Fruit fly (Drosophila melanogaster) whole organism, adult: ENCODE measurements around the gene Cyp313a3.

Experiments
- CG11617 ChIP-seq: fragments of 200-800 bp; sonication (Bioruptor generic); optimal IDR thresholded peaks from 2 replicates; lab custom pipeline; 2017; ENCODE audit warnings: mild to moderate bottlenecking, missing biosample characterization, missing genetic modification reagents, missing genetic modification characterization
- CG12768 ChIP-seq: fragments of 200-800 bp; sonication (Bioruptor generic); optimal IDR thresholded peaks from 2 replicates; lab custom pipeline; 2017; ENCODE audit warnings: missing biosample characterization, missing genetic modification characterization, mild to moderate bottlenecking, moderate library complexity, missing genetic modification reagents
- CG14711 ChIP-seq: fragments of 200-800 bp; sonication (Bioruptor generic); optimal IDR thresholded peaks from 2 replicates; lab custom pipeline; 2018; ENCODE audit warnings: missing biosample characterization, mild to moderate bottlenecking, missing genetic modification characterization, moderate library complexity
- CG1620 ChIP-seq: fragments of 200-800 bp; sonication (Bioruptor generic); optimal IDR thresholded peaks from 2 replicates; lab custom pipeline; 2016; ENCODE audit warnings: missing biosample characterization, missing genetic modification characterization
- CG33017 ChIP-seq: fragments of 200-800 bp; sonication (Bioruptor generic); optimal IDR thresholded peaks from 2 replicates; lab custom pipeline; 2018; ENCODE audit warnings: missing biosample characterization, mild to moderate bottlenecking, missing genetic modification characterization, moderate library complexity
- CG5204 ChIP-seq: fragments of 200-800 bp; sonication (Bioruptor generic); optimal IDR thresholded peaks from 2 replicates; lab custom pipeline; 2016; ENCODE audit warnings: missing biosample characterization, missing genetic modification characterization
- CG7045 ChIP-seq: fragments of 200-800 bp; sonication (Bioruptor generic); optimal IDR thresholded peaks from 2 replicates; lab custom pipeline; 2017; ENCODE audit warnings: missing biosample characterization, mild to moderate bottlenecking, missing genetic modification characterization
- CG7101 ChIP-seq: fragments of 200-800 bp; sonication (Bioruptor generic); optimal IDR thresholded peaks from 2 replicates; lab custom pipeline; 2018; ENCODE audit warnings: missing biosample characterization, mild to moderate bottlenecking, missing genetic modification characterization, moderate library complexity
- Clk ChIP-seq: fragments of 200-800 bp; sonication (Bioruptor generic); optimal IDR thresholded peaks from 2 replicates; lab custom pipeline; 2017; ENCODE audit warnings: missing biosample characterization, missing genetic modification characterization
- Crg-1 ChIP-seq: fragments of 200-800 bp; sonication (Bioruptor generic); optimal IDR thresholded peaks from 2 replicates; lab custom pipeline; 2016; ENCODE audit warnings: missing biosample characterization, missing genetic modification characterization
- Hr96 ChIP-seq: fragments of 200-800 bp; sonication (Bioruptor generic); optimal IDR thresholded peaks from 2 replicates; lab custom pipeline; 2016; ENCODE audit warnings: missing biosample characterization, missing genetic modification characterization
- Mnt ChIP-seq: fragments of 200-800 bp; sonication (Bioruptor generic); optimal IDR thresholded peaks from 2 replicates; lab custom pipeline; 2016; ENCODE audit warnings: missing biosample characterization, mild to moderate bottlenecking, missing genetic modification characterization
- bab1 ChIP-seq: fragments of 200-800 bp; sonication (Bioruptor generic); optimal IDR thresholded peaks from 3 replicates; lab custom pipeline; 2019; ENCODE audit warnings: missing biosample characterization, mild to moderate bottlenecking, missing genetic modification characterization, moderate library complexity
- cic ChIP-seq: fragments of 200-800 bp; sonication (Bioruptor generic); optimal IDR thresholded peaks from 2 replicates; lab custom pipeline; 2017; ENCODE audit warnings: missing biosample characterization, mild to moderate bottlenecking, missing genetic modification characterization, moderate library complexity
- cnc ChIP-seq, 2 experiments: fragments of >200 bp; optimal IDR thresholded peaks; 2 replicates each; lab custom pipeline; 2017
- kay ChIP-seq: fragments of 200-800 bp; sonication (Bioruptor generic); peaks from one replicate; lab custom pipeline; 2016; ENCODE audit warnings: missing biosample characterization, missing genetic modification characterization, borderline replicate concordance
- ovo ChIP-seq: fragments of 200-800 bp; sonication (Bioruptor generic); optimal IDR thresholded peaks from 2 replicates; lab custom pipeline; 2016; ENCODE audit warnings: missing biosample characterization, missing genetic modification characterization
- pad ChIP-seq: fragments of 200-800 bp; sonication (Bioruptor generic); optimal IDR thresholded peaks from 3 replicates; lab custom pipeline; 2017; ENCODE audit warnings: missing biosample characterization, missing genetic modification characterization, mild to moderate bottlenecking, moderate library complexity, missing genetic modification reagents
- tj ChIP-seq: fragments of 200-800 bp; sonication (Bioruptor generic); optimal IDR thresholded peaks from 3 replicates; lab custom pipeline; 2017; ENCODE audit warnings: missing biosample characterization, mild to moderate bottlenecking, missing genetic modification characterization, moderate library complexity
- toe ChIP-seq: fragments of 200-800 bp; sonication (Bioruptor generic); optimal IDR thresholded peaks from 2 replicates; lab custom pipeline; 2016; ENCODE audit warnings: missing biosample characterization, missing genetic modification characterization

Gene Cyp313a3

DNA sequence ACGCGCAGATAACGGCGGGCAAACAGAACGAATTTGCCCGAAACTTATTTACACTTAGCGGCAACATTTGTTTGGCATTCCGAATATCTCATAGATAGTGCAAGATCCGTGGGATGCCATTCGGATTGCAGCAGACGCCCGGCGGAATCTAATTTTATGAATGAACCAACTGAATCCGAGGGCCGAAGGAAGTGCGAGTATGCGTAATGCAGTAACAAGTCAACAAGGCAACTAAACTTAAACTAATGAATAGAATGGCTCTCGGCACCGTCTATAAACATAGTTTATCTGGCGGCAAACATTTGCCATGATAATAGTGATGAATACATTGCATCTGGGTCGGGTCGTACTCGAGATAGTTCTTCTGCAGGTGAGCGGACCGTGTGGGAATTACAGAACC is 11.1 kb upstream of the Cyp313a3 start:
- TF ChIP-seq kay (GFP tag; lab: Kevin White, UChicago) (no peak), CG33017 (tag; lab: Kevin White, UChicago) (no peak), ovo (GFP tag; lab: Kevin White, UChicago) (no peak)

- TF ChIP-seq CG1620 = no peak
- TF ChIP-seq cnc (optimal IDR thresholded peaks at IDR 0.05; lab: Kevin White, UChicago) = no peak
- TF ChIP-seq pad = no peak
- TF ChIP-seq Mnt (GFP tag; lab: Kevin White, UChicago) = no peak
- no peak for TF ChIP-seq kay (GFP tag; lab: Kevin White, UChicago)
- TF ChIP-seq CG12768 (GFP tag; lab: Kevin White, UChicago) = no peak
- no peak for TF ChIP-seq bab1
- TF ChIP-seq Clk = no peak
- TF ChIP-seq toe = no peak
- TF ChIP-seq Hr96 = no peak
- TF ChIP-seq tj (GFP tag; lab: Kevin White, UChicago) = no peak
- no peak for TF ChIP-seq CG33017 (tag; lab: Kevin White, UChicago)
- no peak for TF ChIP-seq Crg-1 (GFP tag; lab: Kevin White, UChicago)
- TF ChIP-seq CG11617 (GFP tag; lab: Kevin White, UChicago) = no peak
Observed at dm6 chr3R:12248243-12248642, 9.2 kb upstream of the Cyp313a3 start.

DNA sequence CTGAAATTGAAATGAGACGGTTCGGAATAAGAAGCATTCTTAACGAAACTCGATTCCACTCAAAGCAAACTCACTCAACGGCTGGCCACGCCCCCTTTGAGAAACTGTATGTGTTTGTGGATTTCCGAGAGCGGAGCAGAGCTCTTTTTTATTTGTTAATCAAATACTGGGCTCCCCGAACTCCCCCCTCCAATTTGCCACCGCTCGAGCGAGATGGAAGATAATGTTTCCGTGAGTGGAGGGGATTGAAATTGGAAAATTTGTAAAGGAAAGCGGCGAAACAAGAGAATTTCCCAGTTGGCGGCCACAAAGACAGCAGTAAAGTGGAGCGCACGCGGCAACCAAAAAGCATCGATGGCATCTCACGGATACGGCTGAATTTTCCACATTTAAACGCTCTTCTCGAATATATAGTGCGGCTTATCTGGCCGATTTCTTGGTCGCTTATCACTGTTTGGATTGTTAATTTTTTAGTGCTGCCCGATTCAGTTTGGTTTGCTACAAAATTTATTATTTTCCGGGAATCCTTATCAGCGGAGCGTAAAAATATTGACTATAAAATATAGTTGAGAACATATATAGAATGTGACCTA is 5.5 kb upstream of the Cyp313a3 start:
- TF ChIP-seq pad (peak; percentile 92), Clk (no peak)

DNA sequence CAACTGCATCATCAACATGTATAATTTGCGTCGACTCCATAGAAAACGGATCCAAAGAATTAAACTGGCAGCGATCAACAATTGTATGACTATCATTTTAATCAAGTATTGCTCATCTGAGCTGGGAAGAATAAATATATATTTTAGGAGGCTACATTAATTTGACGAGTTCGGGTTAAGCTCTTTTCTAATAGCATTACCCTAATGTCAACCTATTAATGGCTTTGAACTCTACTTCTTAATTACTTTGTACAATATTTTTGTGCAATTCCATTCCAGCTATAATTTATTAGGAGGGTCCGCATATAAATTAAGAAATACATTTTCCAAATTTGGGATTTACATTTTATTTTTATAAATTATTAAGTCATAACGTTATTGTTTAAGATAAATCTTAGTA is 2.3 kb downstream of the Cyp313a3 start, which contains the start of gene Cyp313a2:
Cyp313a2 (minus strand) TSS at position 101 of the 400 bp plus-strand sequence.
- TF ChIP-seq Clk (no peak), Mnt (GFP tag; lab: Kevin White, UChicago) (no peak), CG1620 (no peak), toe (no peak), tj (GFP tag; lab: Kevin White, UChicago) (no peak), CG7045 (no peak), CG12768 (GFP tag; lab: Kevin White, UChicago) (no peak), Hr96 (no peak), CG5204 (GFP tag; lab: Kevin White, UChicago) (no peak), cic (GFP tag; lab: Kevin White, UChicago) (no peak), pad (no peak), CG14711 (tag; lab: Kevin White, UChicago) (no peak), bab1 (no peak), kay (GFP tag; lab: Kevin White, UChicago) (no peak), ovo (GFP tag; lab: Kevin White, UChicago) (no peak), CG11617 (GFP tag; lab: Kevin White, UChicago) (no peak)

DNA sequence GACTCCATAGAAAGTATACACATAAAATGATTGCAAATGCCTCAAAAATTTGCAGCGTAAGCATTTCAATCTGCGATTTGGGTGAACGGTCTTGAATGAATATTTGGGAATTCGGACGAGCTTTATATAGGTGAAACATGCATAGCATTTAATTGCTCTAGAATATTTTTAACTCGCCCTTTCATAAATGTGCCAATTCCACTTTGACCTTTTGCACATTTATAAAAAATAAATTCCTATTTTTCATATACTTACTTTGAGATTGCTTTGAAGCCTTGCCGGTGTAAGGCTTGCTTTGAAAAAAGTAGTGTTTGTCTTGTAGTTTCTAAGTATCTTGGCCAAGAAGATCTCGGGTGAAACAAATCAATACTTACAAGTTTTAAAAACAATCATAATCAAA is 4.5 kb downstream of the Cyp313a3 start, which contains the start of gene Cyp313a5:
Cyp313a5 (minus strand) TSS at position 101 of the 400 bp plus-strand sequence.
- no peak for TF ChIP-seq CG12768 (GFP tag; lab: Kevin White, UChicago)
- TF ChIP-seq toe = no peak
- TF ChIP-seq CG1620 = no peak
- TF ChIP-seq CG14711 (tag; lab: Kevin White, UChicago) = no peak
- TF ChIP-seq CG11617 (GFP tag; lab: Kevin White, UChicago) = no peak
- TF ChIP-seq tj (GFP tag; lab: Kevin White, UChicago) = no peak
- TF ChIP-seq cic (GFP tag; lab: Kevin White, UChicago) = no peak
- no peak for TF ChIP-seq Mnt (GFP tag; lab: Kevin White, UChicago)

DNA sequence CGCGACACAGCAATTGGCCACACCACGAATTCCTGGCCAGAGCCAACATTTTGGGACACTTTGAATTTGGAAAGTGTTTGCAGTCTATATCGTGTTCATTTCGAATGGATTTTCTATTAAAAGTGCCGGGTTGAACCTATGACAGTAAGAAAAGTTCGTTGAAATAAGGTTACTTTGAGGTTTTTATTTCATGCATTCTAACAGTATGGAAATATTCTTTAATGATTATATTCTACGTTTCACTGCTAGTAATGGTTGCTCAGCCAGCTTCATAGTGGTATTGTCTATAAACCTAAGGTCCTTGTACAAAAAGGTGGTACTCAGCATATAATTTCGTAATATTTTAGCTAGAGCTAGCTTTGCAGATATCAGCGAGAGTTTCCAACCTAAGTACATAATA is 6.4 kb downstream of the Cyp313a3 start, which contains the start of gene Pglym87:
Pglym87 (minus strand) TSS at position 101 of the 400 bp plus-strand sequence.
- TF ChIP-seq Hr96 (no peak), CG7101 (tag; lab: Kevin White, UChicago) (no peak), CG12768 (GFP tag; lab: Kevin White, UChicago) (no peak), Clk (no peak), CG11617 (GFP tag; lab: Kevin White, UChicago) (no peak), pad (no peak), CG5204 (GFP tag; lab: Kevin White, UChicago) (no peak), cnc (optimal IDR thresholded peaks at IDR 0.05; lab: Kevin White, UChicago) (no peak)

- no peak for TF ChIP-seq CG12768 (GFP tag; lab: Kevin White, UChicago)
- no peak for TF ChIP-seq CG14711 (tag; lab: Kevin White, UChicago)
- TF ChIP-seq Hr96 = no peak
- no peak for TF ChIP-seq tj (GFP tag; lab: Kevin White, UChicago)
- no peak for TF ChIP-seq Mnt (GFP tag; lab: Kevin White, UChicago)
- no peak for TF ChIP-seq Crg-1 (GFP tag; lab: Kevin White, UChicago)
- no peak for TF ChIP-seq Clk
- TF ChIP-seq cnc (optimal IDR thresholded peaks at IDR 0.05; lab: Kevin White, UChicago) = no peak
- TF ChIP-seq CG11617 (GFP tag; lab: Kevin White, UChicago) = no peak
- TF ChIP-seq kay (GFP tag; lab: Kevin White, UChicago) = no peak
- TF ChIP-seq cic (GFP tag; lab: Kevin White, UChicago) = no peak
- no peak for TF ChIP-seq CG7045
- TF ChIP-seq pad = no peak
- TF ChIP-seq toe = no peak
- TF ChIP-seq CG33017 (tag; lab: Kevin White, UChicago) = no peak
- no peak for TF ChIP-seq ovo (GFP tag; lab: Kevin White, UChicago)
- TF ChIP-seq CG1620 = no peak
- no peak for TF ChIP-seq bab1
- no peak for TF ChIP-seq CG5204 (GFP tag; lab: Kevin White, UChicago)
Observed at dm6 chr3R:12229113-12229512, 10.0 kb downstream of the Cyp313a3 start, which contains the start of gene CG3916. CG3916 (plus strand) TSS chr3R:12229413.
